Fruit fly (Drosophila melanogaster): ENCODE data around the gene CG13295.

CG13295 gene

dm6 chr3L:6054343-6054742 lies 20.7 kb downstream of the CG13295 start, which contains the start of gene Jon65Ai:
Jon65Ai (minus strand) TSS chr3L:6054443.
- TF ChIP-seq Rel (GFP tag; optimal IDR thresholded peaks at IDR 0.05) (no peak), Rel (tag; optimal IDR thresholded peaks at IDR 0.05) (peak; percentile 80), CG32264 (GFP tag; optimal IDR thresholded peaks at IDR 0.05) (no peak)

dm6 chr3L:6052021-6052420 lies 23.0 kb downstream of the CG13295 start, which contains the start of gene Jon65Aii:
Jon65Aii (plus strand) TSS chr3L:6052321.
- TF ChIP-seq Dif (GFP tag; optimal IDR thresholded peaks at IDR 0.05; ENCODE audit: partially characterized antibody) (no peak), Jra (GFP tag; optimal IDR thresholded peaks at IDR 0.05) (no peak), fru (GFP tag; optimal IDR thresholded peaks at IDR 0.05) (no peak)

dm6 chr3L:6050230-6050807 lies 24.7 kb downstream of the CG13295 start, which contains the start of gene Jon65Aiii:
Jon65Aiii (plus strand) TSS chr3L:6050757.
- TF ChIP-seq h (GFP tag; optimal IDR thresholded peaks at IDR 0.05) (peak; percentile 88), CrebA (GFP tag; optimal IDR thresholded peaks at IDR 0.05; ENCODE audit: borderline replicate concordance) (peak; percentile 32), Sp1 (GFP tag; optimal IDR thresholded peaks at IDR 0.05) (no peak), psq (GFP tag; optimal IDR thresholded peaks at IDR 0.05) (no peak), rgr (GFP tag; optimal IDR thresholded peaks at IDR 0.05) (no peak), dl (GFP tag; optimal IDR thresholded peaks at IDR 0.05; ENCODE audit: insufficient read depth in 1 of 2, partially characterized antibody in 2 of 2) (peak in 1 of 2 experiments; percentile 62)

dm6 chr3L:6038720-6039205 lies 36.3 kb downstream of the CG13295 start, which contains the start of gene Jon65Aiv:
Jon65Aiv (plus strand) TSS chr3L:6039155.
- TF ChIP-seq sage (GFP tag; optimal IDR thresholded peaks at IDR 0.05): no peak
- TF ChIP-seq h (GFP tag; optimal IDR thresholded peaks at IDR 0.05): peak; percentile 43

- TF ChIP-seq OdsH (GFP tag; optimal IDR thresholded peaks at IDR 0.05) (no peak), tai (GFP tag; optimal IDR thresholded peaks at IDR 0.05) (no peak), fru (GFP tag; optimal IDR thresholded peaks at IDR 0.05) (no peak)
These were observed 38.2 kb downstream of the CG13295 start, which contains the start of gene CG6462 for dm6 chr3L:6036811-6037210. CG6462 (plus strand) TSS chr3L:6037111.

- TF ChIP-seq Rel (GFP tag; optimal IDR thresholded peaks at IDR 0.05) (no peak), Rel (tag; optimal IDR thresholded peaks at IDR 0.05) (peak; percentile 33), dl (GFP tag; optimal IDR thresholded peaks at IDR 0.05; ENCODE audit: insufficient read depth in 1 of 2, partially characterized antibody in 2 of 2) (no peak), Hr78 (GFP tag; optimal IDR thresholded peaks at IDR 0.05) (no peak), ey (GFP tag; optimal IDR thresholded peaks at IDR 0.05) (no peak), Myc (optimal IDR thresholded peaks at IDR 0.05) (no peak), OdsH (GFP tag; optimal IDR thresholded peaks at IDR 0.05) (no peak)
These were observed 38.9 kb downstream of the CG13295 start for dm6 chr3L:6036141-6036540.

- TF ChIP-seq psq (GFP tag; optimal IDR thresholded peaks at IDR 0.05): no peak
- no peak for TF ChIP-seq lola (GFP tag; optimal IDR thresholded peaks at IDR 0.05)
- TF ChIP-seq HLH106 (tag; optimal IDR thresholded peaks at IDR 0.05): no peak
- no peak for TF ChIP-seq br (GFP tag; optimal IDR thresholded peaks at IDR 0.05)
- TF ChIP-seq Hnf4 (GFP tag; optimal IDR thresholded peaks at IDR 0.05): no peak
- no peak for TF ChIP-seq CG32264 (GFP tag; optimal IDR thresholded peaks at IDR 0.05)
- no peak for TF ChIP-seq rgr (GFP tag; optimal IDR thresholded peaks at IDR 0.05)
- no peak for TF ChIP-seq Rel (GFP tag; optimal IDR thresholded peaks at IDR 0.05)
- no peak for TF ChIP-seq Rel (tag; optimal IDR thresholded peaks at IDR 0.05)
- no peak for TF ChIP-seq Dfd (GFP tag; optimal IDR thresholded peaks at IDR 0.05)
- TF ChIP-seq tai (GFP tag; optimal IDR thresholded peaks at IDR 0.05): no peak
- TF ChIP-seq pan (optimal IDR thresholded peaks at IDR 0.05): no peak
- no peak for TF ChIP-seq N (GFP tag; optimal IDR thresholded peaks at IDR 0.05)
- TF ChIP-seq Abd-B (GFP tag; optimal IDR thresholded peaks at IDR 0.05): no peak
- TF ChIP-seq fru (GFP tag; optimal IDR thresholded peaks at IDR 0.05): no peak
These were observed 40.1 kb downstream of the CG13295 start, which contains the start of gene yip7 for dm6 chr3L:6034916-6035315. yip7 (plus strand) TSS chr3L:6035216.

All from whole organism, wandering third instar larva.